Fruit fly (Drosophila melanogaster) whole organism, embryonic: Measurements from ENCODE around the gene Zip89B.

ENCODE experiments used
- CG15479 ChIP-seq: fragments of 200-800 bp; sonication (Bioruptor generic); optimal IDR thresholded peaks from 3 replicates; lab custom pipeline; 2019; ENCODE audit warnings: missing biosample characterization, mild to moderate bottlenecking, missing genetic modification characterization, moderate library complexity
- D19B ChIP-seq: fragments of 200-800 bp; sonication (Bioruptor generic); optimal IDR thresholded peaks from 2 replicates; lab custom pipeline; 2017; ENCODE audit warnings: missing biosample characterization, mild to moderate bottlenecking, missing genetic modification characterization
- Meics ChIP-seq: fragments of 200-800 bp; sonication (Bioruptor generic); optimal IDR thresholded peaks from 2 replicates; lab custom pipeline; 2017; ENCODE audit warnings: missing biosample characterization, mild to moderate bottlenecking, missing genetic modification characterization
- abd-A ChIP-seq: fragments of 200-800 bp; sonication (Bioruptor generic); optimal IDR thresholded peaks from 3 replicates; lab custom pipeline; 2019; ENCODE audit warnings: missing biosample characterization, mild to moderate bottlenecking, missing genetic modification characterization, moderate library complexity
- bsh ChIP-seq, 2 experiments: fragments of 200-800 bp; sonication (Bioruptor generic); optimal IDR thresholded peaks; 2 replicates each; lab custom pipeline; 2017 to 2018; ENCODE audit warnings: mild to moderate bottlenecking in 2 of 2, missing biosample characterization in 2 of 2, missing genetic modification characterization in 2 of 2, moderate library complexity in 1 of 2
- chn ChIP-seq: fragments of 200-800 bp; sonication (Bioruptor generic); optimal IDR thresholded peaks from 2 replicates; lab custom pipeline; 2016; ENCODE audit warnings: missing biosample characterization, missing genetic modification characterization
- lmd ChIP-seq: fragments of 200-800 bp; sonication (Bioruptor generic); IDR thresholded peaks from 2 replicates; pipeline ENCODE4 v1.3.6; 2022; ENCODE audit warnings: missing biosample characterization, missing genetic modification characterization
- zen2 ChIP-seq: fragments of 200-800 bp; sonication (Bioruptor generic); IDR thresholded peaks from 3 replicates; pipeline ENCODE4 v1.3.6; 2022; ENCODE audit warnings: missing biosample characterization, missing genetic modification characterization; ENCODE audit not compliant: partially characterized antibody

DNA sequence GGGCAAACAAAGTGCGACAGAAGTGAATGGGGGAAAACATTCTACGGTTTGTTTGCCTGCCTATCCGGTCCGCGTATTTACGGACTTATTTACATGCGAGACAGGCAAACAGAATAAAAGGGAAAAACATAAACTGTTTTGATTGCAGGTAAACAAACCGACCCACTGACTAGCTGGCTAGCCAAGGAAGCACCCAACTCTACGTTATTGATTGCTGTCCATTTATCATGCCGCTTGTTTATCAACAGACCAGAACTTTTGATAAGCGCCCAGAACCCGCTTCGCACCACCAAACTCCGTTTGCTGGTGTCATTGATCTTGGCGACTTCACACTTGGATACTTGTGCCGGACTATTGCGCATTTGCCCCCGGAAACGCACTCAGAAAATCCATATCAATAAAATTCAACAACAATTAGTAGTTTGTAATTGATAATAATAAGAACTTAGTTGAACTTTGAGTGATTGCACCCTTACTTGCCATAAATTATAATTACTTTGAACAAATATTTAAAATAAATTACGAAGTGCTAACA lies 26.3 kb downstream of the Zip89B start:
- no peak for TF ChIP-seq lmd (GFP tag; lab: Robert Waterston, UW)
- no peak for TF ChIP-seq D19B (GFP tag; lab: Kevin White, UChicago)
- peak; percentile 61 for TF ChIP-seq Meics (GFP tag; lab: Kevin White, UChicago)
- TF ChIP-seq zen2 (GFP tag; lab: Robert Waterston, UW): no peak
- TF ChIP-seq CG15479 (GFP tag; lab: Kevin White, UChicago): no peak
- peak in 1 of 2 experiments; percentile 83 for TF ChIP-seq bsh (GFP tag; optimal IDR thresholded peaks at IDR 0.05; lab: Kevin White, UChicago)
- TF ChIP-seq abd-A: no peak
- no peak for TF ChIP-seq chn (GFP tag; lab: Kevin White, UChicago)
